Worm (Caenorhabditis elegans): ENCODE measurements around the gene T02E9.5.
A peak's percentile ranks its signal among the peaks of the same experiment; 100 is the strongest.

Gene T02E9.5

DNA sequence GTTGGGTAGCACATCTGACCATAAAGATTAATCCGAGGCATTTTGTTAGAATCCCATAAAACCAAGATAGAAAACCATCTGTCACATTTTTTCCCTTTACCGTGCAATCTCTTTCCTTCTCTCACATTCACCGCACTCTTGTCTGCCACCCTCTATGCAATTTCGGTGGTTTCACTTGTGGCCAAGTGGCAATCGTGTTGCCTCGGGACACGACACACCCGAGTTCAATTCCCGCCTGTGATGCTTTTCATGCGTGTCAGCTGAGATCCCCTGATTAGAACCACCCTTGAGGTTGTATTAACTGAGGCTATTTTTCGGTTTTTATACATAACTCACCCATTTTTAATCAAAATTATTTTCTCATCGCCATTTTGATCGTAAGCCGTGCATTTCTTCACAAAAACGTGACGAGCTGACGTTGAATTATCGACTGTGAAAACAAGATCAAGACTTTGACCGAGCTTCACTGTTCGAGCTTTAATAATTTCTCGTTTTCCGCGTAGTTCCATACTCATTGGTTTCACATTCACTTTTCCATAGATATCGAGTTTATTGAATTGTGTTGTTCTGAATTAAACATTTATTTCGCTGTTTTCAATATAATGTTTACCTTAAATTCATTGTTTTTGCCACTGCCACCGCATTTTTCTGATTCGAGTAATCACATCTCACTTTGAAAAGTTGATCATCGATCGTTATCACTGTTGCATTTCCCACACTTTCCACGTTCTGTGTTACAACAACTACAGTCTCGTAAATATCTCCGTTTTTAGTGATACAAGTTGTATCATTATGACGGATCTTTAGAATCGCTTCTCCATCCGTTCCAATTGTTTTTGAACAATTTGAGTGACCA is 27.8 kb upstream of the T02E9.5 start (continued):
- TF ChIP-seq nhr-28 (tag; optimal IDR thresholded peaks at IDR 0.05): peak; percentile 78
- TF ChIP-seq ztf-7 (tag; optimal IDR thresholded peaks at IDR 0.05): peak; percentile 87
- peak; percentile 98 for TF ChIP-seq hlh-30 (tag; optimal IDR thresholded peaks at IDR 0.05; ENCODE audit: insufficient read depth)
- TF ChIP-seq daf-8 (GFP tag; IDR thresholded peaks at IDR 0.05): 0 out of 2 replicates have a peak, but pooled peaks have one; percentile 59
- TF ChIP-seq unc-130 (GFP tag; optimal IDR thresholded peaks at IDR 0.05): peak; percentile 96
- peak; percentile 98 for TF ChIP-seq ceh-44 (GFP tag; IDR thresholded peaks at IDR 0.05)
- peak; percentile 91 for TF ChIP-seq duxl-1 (tag; optimal IDR thresholded peaks at IDR 0.05; ENCODE audit: poor library complexity)
- TF ChIP-seq dpl-1 (GFP tag; optimal IDR thresholded peaks at IDR 0.05): peak; percentile 56
- peak; percentile 94 for TF ChIP-seq mxl-2 (GFP tag; conservative IDR thresholded peaks at IDR 0.05)
- no peak for TF ChIP-seq fos-1 (tag; optimal IDR thresholded peaks at IDR 0.05)
- peak; percentile 99 for TF ChIP-seq F44E2.7 (GFP tag; IDR thresholded peaks at IDR 0.05)
- TF ChIP-seq madf-5 (GFP tag; IDR thresholded peaks at IDR 0.05): peak; percentile 97 to 99
- peak; percentile 77 for TF ChIP-seq attf-4 (tag; optimal IDR thresholded peaks at IDR 0.05)
- no peak for TF ChIP-seq snpc-4 (tag; optimal IDR thresholded peaks at IDR 0.05)

DNA sequence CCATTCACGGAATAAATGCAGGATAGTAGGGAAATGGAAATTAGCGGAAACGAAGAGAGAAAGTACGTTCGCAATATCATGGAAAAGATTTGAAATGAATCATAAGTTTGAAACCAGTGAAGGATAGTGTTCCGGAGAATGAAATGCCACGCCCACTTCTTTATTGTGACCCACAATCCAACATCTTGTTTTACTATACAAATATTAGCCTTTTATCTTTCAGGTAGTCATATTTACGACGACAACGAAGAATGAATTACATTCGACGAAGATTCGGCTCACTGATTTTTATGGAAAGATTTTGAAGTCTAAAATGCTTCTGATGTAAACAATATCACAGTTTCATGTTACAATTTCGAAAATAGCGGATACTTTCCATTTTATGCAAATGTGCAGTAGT is 25.2 kb upstream of the T02E9.5 start, which contains the start of gene cutl-18:
TSS of gene cutl-18 (minus strand) at position 101 of the 400 bp plus-strand sequence.
- TF ChIP-seq aha-1 (tag) (peak; percentile 13), nhr-6 (tag; optimal IDR thresholded peaks at IDR 0.05) (no peak)

DNA sequence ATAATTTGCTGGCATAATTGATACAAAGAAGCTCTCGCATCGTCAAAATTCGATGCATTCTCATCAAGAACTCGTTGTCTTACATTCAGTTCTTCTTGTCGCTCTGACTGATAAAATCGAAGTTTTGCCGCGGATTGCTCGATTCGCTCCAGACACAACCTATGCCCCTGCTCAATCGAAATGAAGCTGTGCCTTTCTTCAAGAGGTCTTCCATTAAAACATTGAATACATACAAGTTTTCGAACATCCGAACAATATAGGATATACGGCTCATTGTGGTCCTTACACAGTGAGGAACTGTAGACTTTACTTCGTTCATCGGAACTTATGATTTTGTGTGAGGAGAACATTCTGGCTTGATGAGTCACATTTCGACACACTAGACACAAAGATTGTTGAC is 21.2 kb upstream of the T02E9.5 start:
- TF ChIP-seq cey-2 (tag; optimal IDR thresholded peaks at IDR 0.05; ENCODE audit: borderline replicate concordance, insufficient read depth) (no peak), zip-11 (GFP tag; IDR thresholded peaks at IDR 0.05) (no peak), aha-1 (tag) (peak; percentile 72), unc-62 (GFP tag; optimal IDR thresholded peaks at IDR 0.05 in 1 of 2) (peak in 1 of 2 experiments; percentile 8), unc-62 (tag; optimal IDR thresholded peaks at IDR 0.05) (no peak), unc-39 (tag; optimal IDR thresholded peaks at IDR 0.05) (no peak), nhr-77 (tag; optimal IDR thresholded peaks at IDR 0.05) (no peak), F10B5.3 (tag; optimal IDR thresholded peaks at IDR 0.05) (no peak)

DNA sequence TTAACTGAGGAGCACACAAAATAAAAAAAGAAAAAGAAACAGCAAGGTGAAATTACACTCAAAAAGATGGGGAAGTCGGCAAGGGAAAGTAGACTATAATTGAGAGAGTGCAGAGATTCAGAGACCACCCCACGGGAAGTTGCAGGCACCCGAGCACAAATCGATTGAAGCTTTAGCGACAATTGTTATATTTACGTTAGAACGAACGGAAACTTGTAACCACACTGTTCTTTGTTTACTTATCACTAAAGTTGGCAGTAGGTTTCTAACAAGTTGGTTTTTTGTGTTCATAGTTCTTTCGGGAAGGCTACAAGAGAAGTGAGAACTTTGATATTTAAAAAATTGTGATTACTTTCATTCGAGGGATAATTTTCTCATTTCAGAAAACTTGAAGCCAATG is 20.3 kb upstream of the T02E9.5 start, which contains the start of gene F47G9.4:
TSS of gene F47G9.4 (minus strand) at position 98 of the 400 bp plus-strand sequence.
- TF ChIP-seq zip-2 (tag; optimal IDR thresholded peaks at IDR 0.05) (no peak), hlh-11 (tag; optimal IDR thresholded peaks at IDR 0.05) (peak; percentile 25), daf-16 (GFP tag; optimal IDR thresholded peaks at IDR 0.05) (no peak), daf-16 (tag; optimal IDR thresholded peaks at IDR 0.05) (peak; percentile 18), pha-4 (GFP tag; IDR thresholded peaks at IDR 0.05) (no peak), pha-4 (tag; optimal IDR thresholded peaks at IDR 0.05) (peak; percentile 74), mdt-29 (GFP tag; IDR thresholded peaks at IDR 0.05) (no peak), lin-15B (tag; optimal IDR thresholded peaks at IDR 0.05) (no peak), lsy-2 (tag; optimal IDR thresholded peaks at IDR 0.05) (no peak), nhr-28 (tag; optimal IDR thresholded peaks at IDR 0.05) (peak; percentile 48), ama-1 (optimal IDR thresholded peaks at IDR 0.05) (no peak), lin-29 (GFP tag; IDR thresholded peaks at IDR 0.05) (no peak), attf-4 (tag; optimal IDR thresholded peaks at IDR 0.05) (no peak), skn-1 (tag; optimal IDR thresholded peaks at IDR 0.05) (no peak)

All from whole organism, L4 larva.